Fruit fly (Drosophila melanogaster): ENCODE results near the gene CG13083.

The CG13083 gene

DNA sequence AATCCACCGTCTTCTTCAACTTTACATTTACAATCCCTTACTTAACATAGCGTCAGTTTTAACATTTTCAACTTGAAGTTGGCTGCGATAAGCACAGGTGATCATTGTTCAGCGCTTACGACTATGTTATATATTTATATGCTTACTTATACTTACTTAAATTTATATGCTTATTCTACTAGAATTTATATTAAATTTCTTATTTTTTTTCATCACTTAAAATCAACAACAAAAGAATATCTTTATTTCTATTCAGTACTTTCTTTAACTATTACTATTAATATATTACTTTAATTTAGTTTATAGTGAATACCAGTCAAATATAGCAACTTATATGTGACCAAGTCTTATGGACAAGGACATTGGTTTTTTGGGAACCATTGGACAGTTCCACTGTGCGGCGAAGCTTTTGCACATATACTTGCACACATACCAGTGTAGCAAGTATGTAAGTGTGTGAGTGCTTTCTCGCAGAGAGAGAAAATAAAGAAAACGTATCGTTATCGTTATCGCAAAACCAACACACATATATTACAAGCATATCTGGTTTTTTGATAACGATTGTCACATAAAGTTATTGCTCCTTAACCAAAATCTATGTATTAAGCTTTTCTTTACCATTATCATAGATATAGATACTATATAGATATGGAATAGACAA, 30.0 kb downstream of the CG13083 start, which contains the start of gene Hasp (continued):
- TF ChIP-seq crol (GFP tag; IDR thresholded peaks at IDR 0.05) (no peak), org-1 (GFP tag; optimal IDR thresholded peaks at IDR 0.05) (no peak), ham (GFP tag; IDR thresholded peaks at IDR 0.05) (no peak), Usf (GFP tag; optimal IDR thresholded peaks at IDR 0.05) (no peak), CG17186 (GFP tag; optimal IDR thresholded peaks at IDR 0.05) (no peak), gsb-n (tag; optimal IDR thresholded peaks at IDR 0.05) (no peak), pb (GFP tag; optimal IDR thresholded peaks at IDR 0.05) (no peak), CG13123 (GFP tag; optimal IDR thresholded peaks at IDR 0.05) (no peak), CG8388 (GFP tag; optimal IDR thresholded peaks at IDR 0.05) (peak; percentile 59), CG17359 (tag; optimal IDR thresholded peaks at IDR 0.05) (peak; percentile 70), CG34422 (GFP tag; IDR thresholded peaks at IDR 0.05) (peak; percentile 30; the same call in 1 of the 3 replicates), Antp (GFP tag; optimal IDR thresholded peaks at IDR 0.05) (no peak), ssp (GFP tag; IDR thresholded peaks at IDR 0.05) (0 out of 2 replicates have a peak, but pooled peaks have one; percentile 23), shn (GFP tag; optimal IDR thresholded peaks at IDR 0.05) (no peak), CG15696 (tag; optimal IDR thresholded peaks at IDR 0.05) (no peak), ems (GFP tag; optimal IDR thresholded peaks at IDR 0.05) (peak; percentile 49), CG3726 (GFP tag; IDR thresholded peaks at IDR 0.05) (no peak), amos (GFP tag; IDR thresholded peaks at IDR 0.05; ENCODE audit: partially characterized antibody) (peak; percentile 53; the same call in 1 of the 2 replicates), CG1602 (GFP tag; optimal IDR thresholded peaks at IDR 0.05) (no peak), Pdp1 (GFP tag; optimal IDR thresholded peaks at IDR 0.05) (peak in 1 of 2 experiments; percentile 45), her (GFP tag; optimal IDR thresholded peaks at IDR 0.05) (no peak), Tbp (GFP tag; optimal IDR thresholded peaks at IDR 0.05) (no peak), CG2712 (tag; optimal IDR thresholded peaks at IDR 0.05) (peak; percentile 72), GATAe (GFP tag; conservative IDR thresholded peaks at IDR 0.05) (no peak), CG1603 (tag; optimal IDR thresholded peaks at IDR 0.05) (peak; percentile 37), Dfd (GFP tag; optimal IDR thresholded peaks at IDR 0.05) (no peak), H2.0 (GFP tag; IDR thresholded peaks at IDR 0.05) (0 out of 2 replicates have a peak, but pooled peaks have one; percentile 19), dm (GFP tag; optimal IDR thresholded peaks at IDR 0.05) (no peak), row (GFP tag; IDR thresholded peaks at IDR 0.05) (peak; percentile 77), pfk (GFP tag; optimal IDR thresholded peaks at IDR 0.05) (no peak), BtbVII (GFP tag; optimal IDR thresholded peaks at IDR 0.05) (no peak), al (GFP tag; IDR thresholded peaks at IDR 0.05) (no peak), tll (GFP tag; optimal IDR thresholded peaks at IDR 0.05) (no peak), CG4854 (GFP tag; optimal IDR thresholded peaks at IDR 0.05) (no peak), jumu (GFP tag; optimal IDR thresholded peaks at IDR 0.05) (no peak), Xbp1 (GFP tag; optimal IDR thresholded peaks at IDR 0.05) (peak; percentile 52), tio (GFP tag; optimal IDR thresholded peaks at IDR 0.05) (no peak), CG13424 (tag; optimal IDR thresholded peaks at IDR 0.05) (peak; percentile 51), CG3281 (GFP tag; optimal IDR thresholded peaks at IDR 0.05) (peak; percentile 64), Elba2 (GFP tag; optimal IDR thresholded peaks at IDR 0.05) (no peak), B-H2 (GFP tag; optimal IDR thresholded peaks at IDR 0.05) (peak; percentile 5), CG18599 (GFP tag; optimal IDR thresholded peaks at IDR 0.05) (peak; percentile 53), Lhr (GFP tag; optimal IDR thresholded peaks at IDR 0.05) (no peak), CG7987 (GFP tag; optimal IDR thresholded peaks at IDR 0.05) (no peak), CG5953 (GFP tag; IDR thresholded peaks at IDR 0.05) (no peak), CG11398 (GFP tag; optimal IDR thresholded peaks at IDR 0.05) (no peak), croc (GFP tag; conservative IDR thresholded peaks at IDR 0.05) (no peak), lbe (GFP tag; optimal IDR thresholded peaks at IDR 0.05) (no peak), slbo (GFP tag; IDR thresholded peaks at IDR 0.05) (peak; percentile 59), Max (GFP tag; optimal IDR thresholded peaks at IDR 0.05) (peak; percentile 51)

Measured in whole organism, embryonic.